Fruit fly (Drosophila melanogaster) whole organism, adult: ENCODE results near the gene Arpc3A.
A peak's percentile ranks its signal among the peaks of the same experiment; 100 is the strongest.

Experiments
- CG11617 ChIP-seq: fragments of 200-800 bp; sonication (Bioruptor generic); optimal IDR thresholded peaks from 2 replicates; lab custom pipeline; 2017; ENCODE audit warnings: mild to moderate bottlenecking, missing biosample characterization, missing genetic modification reagents, missing genetic modification characterization
- CG12768 ChIP-seq: fragments of 200-800 bp; sonication (Bioruptor generic); optimal IDR thresholded peaks from 2 replicates; lab custom pipeline; 2017; ENCODE audit warnings: missing biosample characterization, missing genetic modification characterization, mild to moderate bottlenecking, moderate library complexity, missing genetic modification reagents
- CG14711 ChIP-seq: fragments of 200-800 bp; sonication (Bioruptor generic); optimal IDR thresholded peaks from 2 replicates; lab custom pipeline; 2018; ENCODE audit warnings: missing biosample characterization, mild to moderate bottlenecking, missing genetic modification characterization, moderate library complexity
- CG1620 ChIP-seq: fragments of 200-800 bp; sonication (Bioruptor generic); optimal IDR thresholded peaks from 2 replicates; lab custom pipeline; 2016; ENCODE audit warnings: missing biosample characterization, missing genetic modification characterization
- CG33017 ChIP-seq: fragments of 200-800 bp; sonication (Bioruptor generic); optimal IDR thresholded peaks from 2 replicates; lab custom pipeline; 2018; ENCODE audit warnings: missing biosample characterization, mild to moderate bottlenecking, missing genetic modification characterization, moderate library complexity
- CG5204 ChIP-seq: fragments of 200-800 bp; sonication (Bioruptor generic); optimal IDR thresholded peaks from 2 replicates; lab custom pipeline; 2016; ENCODE audit warnings: missing biosample characterization, missing genetic modification characterization
- CG7045 ChIP-seq: fragments of 200-800 bp; sonication (Bioruptor generic); optimal IDR thresholded peaks from 2 replicates; lab custom pipeline; 2017; ENCODE audit warnings: missing biosample characterization, mild to moderate bottlenecking, missing genetic modification characterization
- CG7101 ChIP-seq: fragments of 200-800 bp; sonication (Bioruptor generic); optimal IDR thresholded peaks from 2 replicates; lab custom pipeline; 2018; ENCODE audit warnings: missing biosample characterization, mild to moderate bottlenecking, missing genetic modification characterization, moderate library complexity
- Clk ChIP-seq: fragments of 200-800 bp; sonication (Bioruptor generic); optimal IDR thresholded peaks from 2 replicates; lab custom pipeline; 2017; ENCODE audit warnings: missing biosample characterization, missing genetic modification characterization
- Crg-1 ChIP-seq: fragments of 200-800 bp; sonication (Bioruptor generic); optimal IDR thresholded peaks from 2 replicates; lab custom pipeline; 2016; ENCODE audit warnings: missing biosample characterization, missing genetic modification characterization
- Hr96 ChIP-seq: fragments of 200-800 bp; sonication (Bioruptor generic); optimal IDR thresholded peaks from 2 replicates; lab custom pipeline; 2016; ENCODE audit warnings: missing biosample characterization, missing genetic modification characterization
- Mnt ChIP-seq: fragments of 200-800 bp; sonication (Bioruptor generic); optimal IDR thresholded peaks from 2 replicates; lab custom pipeline; 2016; ENCODE audit warnings: missing biosample characterization, mild to moderate bottlenecking, missing genetic modification characterization
- bab1 ChIP-seq: fragments of 200-800 bp; sonication (Bioruptor generic); optimal IDR thresholded peaks from 3 replicates; lab custom pipeline; 2019; ENCODE audit warnings: missing biosample characterization, mild to moderate bottlenecking, missing genetic modification characterization, moderate library complexity
- cic ChIP-seq: fragments of 200-800 bp; sonication (Bioruptor generic); optimal IDR thresholded peaks from 2 replicates; lab custom pipeline; 2017; ENCODE audit warnings: missing biosample characterization, mild to moderate bottlenecking, missing genetic modification characterization, moderate library complexity
- cnc ChIP-seq, 2 experiments: fragments of >200 bp; optimal IDR thresholded peaks; 2 replicates each; lab custom pipeline; 2017
- kay ChIP-seq: fragments of 200-800 bp; sonication (Bioruptor generic); peaks from one replicate; lab custom pipeline; 2016; ENCODE audit warnings: missing biosample characterization, missing genetic modification characterization, borderline replicate concordance
- ovo ChIP-seq: fragments of 200-800 bp; sonication (Bioruptor generic); optimal IDR thresholded peaks from 2 replicates; lab custom pipeline; 2016; ENCODE audit warnings: missing biosample characterization, missing genetic modification characterization
- pad ChIP-seq: fragments of 200-800 bp; sonication (Bioruptor generic); optimal IDR thresholded peaks from 3 replicates; lab custom pipeline; 2017; ENCODE audit warnings: missing biosample characterization, missing genetic modification characterization, mild to moderate bottlenecking, moderate library complexity, missing genetic modification reagents
- tj ChIP-seq: fragments of 200-800 bp; sonication (Bioruptor generic); optimal IDR thresholded peaks from 3 replicates; lab custom pipeline; 2017; ENCODE audit warnings: missing biosample characterization, mild to moderate bottlenecking, missing genetic modification characterization, moderate library complexity
- toe ChIP-seq: fragments of 200-800 bp; sonication (Bioruptor generic); optimal IDR thresholded peaks from 2 replicates; lab custom pipeline; 2016; ENCODE audit warnings: missing biosample characterization, missing genetic modification characterization

The Arpc3A gene

DNA sequence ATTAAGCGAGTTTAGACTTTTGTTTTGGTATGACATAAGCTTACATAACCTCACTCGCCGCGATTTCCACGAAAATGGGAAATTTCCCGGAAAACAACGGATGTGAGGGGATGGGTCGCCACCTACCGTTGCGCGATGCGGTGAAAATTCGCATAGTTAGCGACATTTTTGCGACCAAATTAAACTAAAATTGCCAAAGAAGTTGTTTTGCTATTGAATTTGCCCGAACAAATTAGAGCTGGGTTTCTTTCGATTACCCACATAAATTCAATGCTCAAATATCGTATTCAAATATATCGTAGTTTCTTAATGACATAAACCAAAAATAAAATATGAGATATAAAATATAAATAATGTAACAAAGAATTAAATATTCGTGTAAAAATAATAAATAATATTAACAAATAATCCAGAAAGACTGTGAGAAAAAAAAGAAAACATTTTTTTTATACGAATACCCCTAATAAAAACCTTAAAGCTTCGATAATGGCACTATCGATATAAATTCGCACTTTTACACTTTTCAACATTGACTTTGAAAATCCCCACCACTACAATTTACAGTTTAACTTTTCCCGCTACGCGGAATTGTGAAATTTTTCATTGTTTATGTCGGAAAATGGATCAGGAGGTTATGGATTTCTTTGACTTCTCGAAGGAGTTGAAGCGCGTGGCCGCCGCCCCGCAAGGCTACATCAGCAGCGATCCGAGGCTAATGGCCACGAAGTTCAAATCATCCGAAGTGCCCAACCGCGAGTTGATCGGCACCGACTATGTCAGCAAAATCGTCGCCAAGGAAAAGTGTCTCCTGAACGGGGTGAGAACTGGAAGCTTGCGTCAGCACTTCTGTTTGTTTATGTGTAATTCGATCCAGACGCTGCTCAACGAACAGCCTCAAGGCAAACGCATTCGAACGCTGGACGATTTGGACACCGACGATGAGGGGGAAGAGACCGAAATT is 2.7 kb downstream of the Arpc3A start, which contains the start of the genes ND-23 and spn-E:
Gene ND-23 (minus strand): TSS at position 254 of the 961 bp plus-strand sequence.
Gene spn-E (plus strand): TSS at position 556 of the 961 bp plus-strand sequence.
- no peak for TF ChIP-seq Clk (GFP tag; lab: Kevin White, UChicago)
- peak; percentile 78 for TF ChIP-seq CG14711 (tag; lab: Kevin White, UChicago)
- TF ChIP-seq CG7101 (tag; lab: Kevin White, UChicago): peak; percentile 80
- TF ChIP-seq cnc (optimal IDR thresholded peaks at IDR 0.05; lab: Kevin White, UChicago): no peak
- TF ChIP-seq CG33017 (tag; lab: Kevin White, UChicago): peak; percentile 63
- TF ChIP-seq ovo: peak; percentile 76
- peak; percentile 60 for TF ChIP-seq Crg-1 (GFP tag; lab: Kevin White, UChicago)
- TF ChIP-seq Mnt (GFP tag; lab: Kevin White, UChicago): no peak
- TF ChIP-seq tj (GFP tag; lab: Kevin White, UChicago): peak; percentile 85
- no peak for TF ChIP-seq kay (GFP tag; lab: Kevin White, UChicago)
- no peak for TF ChIP-seq CG12768 (GFP tag; lab: Kevin White, UChicago)
- peak; percentile 62 for TF ChIP-seq CG11617 (GFP tag; lab: Kevin White, UChicago)
- TF ChIP-seq cic (GFP tag; lab: Kevin White, UChicago): no peak
- no peak for TF ChIP-seq CG1620 (GFP tag; lab: Kevin White, UChicago)
- TF ChIP-seq CG7045 (GFP tag; lab: Kevin White, UChicago): peak; percentile 42
- peak; percentile 48 for TF ChIP-seq bab1
- TF ChIP-seq CG5204 (GFP tag; lab: Kevin White, UChicago): no peak
- TF ChIP-seq toe (GFP tag; lab: Kevin White, UChicago): peak; percentile 55
- no peak for TF ChIP-seq Hr96 (GFP tag; lab: Kevin White, UChicago)
- TF ChIP-seq pad (GFP tag; lab: Kevin White, UChicago): peak; percentile 49

- TF ChIP-seq CG5204 (GFP tag; lab: Kevin White, UChicago): no peak
- no peak for TF ChIP-seq CG33017 (tag; lab: Kevin White, UChicago)
- peak; percentile 41 for TF ChIP-seq CG7101 (tag; lab: Kevin White, UChicago)
- no peak for TF ChIP-seq kay (GFP tag; lab: Kevin White, UChicago)
- TF ChIP-seq Mnt (GFP tag; lab: Kevin White, UChicago): no peak
- TF ChIP-seq pad (GFP tag; lab: Kevin White, UChicago): peak; percentile 16
- peak; percentile 35 for TF ChIP-seq tj (GFP tag; lab: Kevin White, UChicago)
- peak; percentile 32 for TF ChIP-seq CG14711 (tag; lab: Kevin White, UChicago)
- TF ChIP-seq cnc (optimal IDR thresholded peaks at IDR 0.05; lab: Kevin White, UChicago): no peak
- peak; percentile 14 for TF ChIP-seq CG1620 (GFP tag; lab: Kevin White, UChicago)
- peak; percentile 23 for TF ChIP-seq Crg-1 (GFP tag; lab: Kevin White, UChicago)
- no peak for TF ChIP-seq cic (GFP tag; lab: Kevin White, UChicago)
- no peak for TF ChIP-seq toe (GFP tag; lab: Kevin White, UChicago)
- TF ChIP-seq bab1: no peak
Observed at dm6 chr3R:15839294-15839693, 4.8 kb downstream of the Arpc3A start, which contains the start of gene Pbp45. Pbp45 (minus strand) TSS chr3R:15839515.

- TF ChIP-seq cic (GFP tag; lab: Kevin White, UChicago) (no peak), Crg-1 (GFP tag; lab: Kevin White, UChicago) (no peak), CG33017 (tag; lab: Kevin White, UChicago) (no peak), CG11617 (GFP tag; lab: Kevin White, UChicago) (no peak), cnc (optimal IDR thresholded peaks at IDR 0.05; lab: Kevin White, UChicago) (no peak), kay (GFP tag; lab: Kevin White, UChicago) (no peak), CG12768 (GFP tag; lab: Kevin White, UChicago) (no peak), Hr96 (GFP tag; lab: Kevin White, UChicago) (no peak)
Observed at dm6 chr3R:15846234-15846633, 11.8 kb downstream of the Arpc3A start, which contains the start of gene CG4546. CG4546 (plus strand) TSS chr3R:15846534.

DNA sequence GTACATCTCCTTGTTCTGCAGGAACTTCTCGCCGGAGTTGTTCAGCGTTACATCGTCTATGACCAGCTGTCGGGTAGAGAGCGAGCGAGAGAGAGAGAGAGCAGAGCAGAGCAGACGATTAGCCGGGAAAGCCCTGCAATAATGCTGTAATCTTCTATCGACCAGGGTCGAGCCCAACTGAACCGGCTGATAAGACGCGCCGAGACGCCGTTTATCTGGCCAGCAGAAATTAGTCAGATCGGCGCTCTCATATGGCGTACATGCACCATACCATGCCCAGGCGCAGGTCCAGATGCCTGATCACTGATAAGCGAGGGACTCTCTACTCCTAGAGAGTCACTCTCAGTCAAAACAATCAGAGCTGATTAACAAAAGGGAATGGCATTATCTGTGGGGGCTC is 17.5 kb downstream of the Arpc3A start:
- TF ChIP-seq Hr96 (GFP tag; lab: Kevin White, UChicago) (no peak), CG7101 (tag; lab: Kevin White, UChicago) (no peak), CG11617 (GFP tag; lab: Kevin White, UChicago) (no peak), ovo (no peak), CG14711 (tag; lab: Kevin White, UChicago) (no peak), kay (GFP tag; lab: Kevin White, UChicago) (no peak), bab1 (no peak), cnc (optimal IDR thresholded peaks at IDR 0.05; lab: Kevin White, UChicago) (no peak), CG12768 (GFP tag; lab: Kevin White, UChicago) (no peak), CG7045 (GFP tag; lab: Kevin White, UChicago) (no peak), pad (GFP tag; lab: Kevin White, UChicago) (no peak), CG1620 (GFP tag; lab: Kevin White, UChicago) (no peak), cic (GFP tag; lab: Kevin White, UChicago) (no peak), CG33017 (tag; lab: Kevin White, UChicago) (no peak), CG5204 (GFP tag; lab: Kevin White, UChicago) (no peak), toe (GFP tag; lab: Kevin White, UChicago) (no peak), Clk (GFP tag; lab: Kevin White, UChicago) (no peak), Mnt (GFP tag; lab: Kevin White, UChicago) (no peak)

- TF ChIP-seq cnc (optimal IDR thresholded peaks at IDR 0.05; lab: Kevin White, UChicago) (no peak), cic (GFP tag; lab: Kevin White, UChicago) (peak; percentile 57)
Observed at dm6 chr3R:15853347-15853746, 18.9 kb downstream of the Arpc3A start, which contains the start of gene cv-d. cv-d (minus strand) TSS chr3R:15853581.
